Worm (Caenorhabditis elegans) whole organism, early embryonic: ENCODE measurements around the gene odr-3.

Experiments used
- ama-1 ChIP-seq: fragments of 150-350 bp; optimal IDR thresholded peaks from 2 replicates; lab custom pipeline; 2014
- ceh-13 ChIP-seq: fragments of 200-800 bp; sonication (Bioruptor generic); optimal IDR thresholded peaks from 2 replicates; lab custom pipeline; 2018; ENCODE audit warnings: mild to moderate bottlenecking, missing genetic modification characterization, missing compliant biosample characterization
- ceh-36 ChIP-seq: sonication (generic microtip); optimal IDR thresholded peaks from 2 replicates; lab custom pipeline; 2016; ENCODE audit warnings: missing genetic modification characterization, inconsistent platforms, missing compliant biosample characterization
- ets-7 ChIP-seq: sonication (generic microtip); optimal IDR thresholded peaks from 2 replicates; lab custom pipeline; 2016; ENCODE audit warnings: missing genotype, missing genetic modification characterization, missing compliant biosample characterization
- flt-1 ChIP-seq: fragments of 200-800 bp; sonication (Bioruptor generic); IDR thresholded peaks from 2 replicates; pipeline ENCODE4 v1.3.6; 2022; ENCODE audit warnings: missing genetic modification characterization, missing compliant biosample characterization
- hmg-4 ChIP-seq: fragments of 200-800 bp; sonication (Bioruptor generic); optimal IDR thresholded peaks from 2 replicates; lab custom pipeline; 2018; ENCODE audit warnings: mild to moderate bottlenecking, missing genetic modification characterization, missing compliant biosample characterization
- tbx-11 ChIP-seq: fragments of 200-800 bp; sonication (Bioruptor generic); IDR thresholded peaks from 2 replicates; pipeline ENCODE4 v1.3.6; 2022; ENCODE audit warnings: missing genetic modification characterization, missing compliant biosample characterization
- tbx-37 ChIP-seq: fragments of 200-800 bp; sonication (Bioruptor generic); conservative IDR thresholded peaks from 2 replicates; pipeline ENCODE4 v1.3.6; 2022; ENCODE audit warnings: missing genetic modification reagents, missing genetic modification characterization, missing compliant biosample characterization
- tra-4 ChIP-seq: sonication (generic microtip); optimal IDR thresholded peaks from 2 replicates; lab custom pipeline; 2017; ENCODE audit warnings: missing genetic modification characterization, missing compliant biosample characterization

DNA sequence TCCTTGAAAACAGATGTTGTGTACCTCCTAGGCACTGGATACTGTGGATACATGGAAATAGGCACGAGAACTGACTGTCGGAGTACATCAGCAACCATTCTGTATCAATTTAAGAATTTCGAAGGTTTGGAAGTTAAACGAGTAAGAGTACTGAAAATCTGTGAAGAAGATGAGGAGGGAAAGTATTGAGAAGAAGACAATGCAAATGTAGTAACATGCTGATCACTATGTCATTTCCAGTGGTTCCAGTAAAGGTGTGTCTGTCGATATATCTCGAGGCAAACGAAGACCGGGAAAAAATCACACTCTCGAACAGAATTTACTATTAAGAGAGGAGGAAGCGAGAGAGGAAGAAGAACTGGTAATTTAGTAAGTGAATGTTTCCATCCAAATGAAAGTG lies 12.8 kb downstream of the odr-3 start, which contains the start of gene dmd-10:
- no peak for TF ChIP-seq flt-1
- TF ChIP-seq tbx-37 (GFP tag; lab: Robert Waterston, UW), result no peak
- no peak for TF ChIP-seq ama-1 (lab: Kevin White, UChicago)
- no peak for TF ChIP-seq ets-7 (tag; lab: Kevin White, UChicago)
- TF ChIP-seq hmg-4 (GFP tag; lab: Kevin White, UChicago), result no peak
- TF ChIP-seq tbx-11 (GFP tag; lab: Robert Waterston, UW), result no peak
- TF ChIP-seq ceh-13 (GFP tag; lab: Kevin White, UChicago), result no peak
- TF ChIP-seq tra-4, result no peak
- TF ChIP-seq ceh-36 (tag; lab: Kevin White, UChicago), result no peak
